Worm (Caenorhabditis elegans): ENCODE results near the gene ptr-14.

DNA sequence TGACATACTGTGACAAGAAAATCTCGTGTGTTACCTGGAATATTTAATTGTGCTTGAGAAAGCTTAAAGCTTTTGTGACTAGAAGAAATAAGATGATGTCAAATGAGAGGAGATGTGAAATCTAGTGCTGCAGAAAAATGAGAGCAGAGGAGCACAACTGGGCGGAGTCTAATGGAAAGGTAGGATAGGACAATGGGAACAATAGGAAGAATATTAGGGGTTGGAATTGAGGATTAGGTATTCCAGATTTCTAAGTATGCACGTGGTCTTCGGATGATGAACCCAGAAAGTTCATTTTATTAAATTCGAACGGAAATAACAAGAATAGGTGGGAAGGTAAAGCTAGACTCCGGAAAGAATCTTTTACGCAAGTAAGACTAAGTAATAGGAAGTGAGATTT is 21.7 kb upstream of the ptr-14 start, which contains the start of gene C43F9.7:
- no peak for TF ChIP-seq F33H1.4 (GFP tag; IDR thresholded peaks at IDR 0.05)
- no peak for TF ChIP-seq unc-62 (GFP tag; optimal IDR thresholded peaks at IDR 0.05)
- no peak for TF ChIP-seq nfya-2 (GFP tag; IDR thresholded peaks at IDR 0.05)
- TF ChIP-seq nhr-27 (tag; optimal IDR thresholded peaks at IDR 0.05) = no peak
- no peak for TF ChIP-seq lag-1 (GFP tag; IDR thresholded peaks at IDR 0.05)
- TF ChIP-seq egl-44 (GFP tag; IDR thresholded peaks at IDR 0.05) = no peak
- no peak for TF ChIP-seq him-1 (tag; optimal IDR thresholded peaks at IDR 0.05)
- no peak for TF ChIP-seq B0336.3 (GFP tag; IDR thresholded peaks at IDR 0.05)
- TF ChIP-seq ekl-4 (GFP tag; IDR thresholded peaks at IDR 0.05) = no peak
- TF ChIP-seq mcd-1 (GFP tag; IDR thresholded peaks at IDR 0.05) = no peak
- no peak for TF ChIP-seq attf-5 (GFP tag; optimal IDR thresholded peaks at IDR 0.05)
- TF ChIP-seq nhr-90 (tag; optimal IDR thresholded peaks at IDR 0.05) = no peak
- TF ChIP-seq rpc-1 (optimal IDR thresholded peaks at IDR 0.05) = no peak
- TF ChIP-seq rpc-1 (tag; optimal IDR thresholded peaks at IDR 0.05) = no peak
- TF ChIP-seq ztf-25 (GFP tag; IDR thresholded peaks at IDR 0.05) = no peak
